Worm (Caenorhabditis elegans): ENCODE data around the gene gcy-34.
A peak's percentile ranks its signal among the peaks of the same experiment; 100 is the strongest.

The gcy-34 gene

DNA sequence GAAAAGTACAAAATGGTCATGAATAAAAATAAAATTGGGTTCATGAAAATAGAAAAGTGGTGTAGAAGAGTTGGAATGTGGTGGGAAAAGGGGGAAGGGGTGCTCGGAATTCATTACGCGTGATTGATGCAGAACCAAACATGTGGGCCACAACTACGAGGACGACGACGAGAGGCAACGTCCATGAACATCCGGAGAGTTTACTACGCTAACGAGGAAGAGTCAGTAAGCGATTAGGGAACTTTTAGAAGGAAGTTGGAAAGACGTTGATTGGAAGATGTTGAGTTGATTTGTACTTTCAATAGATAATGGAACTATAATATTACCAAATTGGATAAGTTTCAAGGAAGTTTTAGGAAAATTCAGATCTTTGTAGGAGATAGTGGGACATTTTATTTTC is 16.0 kb upstream of the gcy-34 start:
- TF ChIP-seq sma-3 (GFP tag; optimal IDR thresholded peaks at IDR 0.05) (no peak), ztf-4 (tag; optimal IDR thresholded peaks at IDR 0.05) (no peak), elt-3 (tag; optimal IDR thresholded peaks at IDR 0.05) (no peak), nhr-25 (tag; optimal IDR thresholded peaks at IDR 0.05) (no peak), ceh-16 (tag; optimal IDR thresholded peaks at IDR 0.05) (no peak), skn-1 (tag; optimal IDR thresholded peaks at IDR 0.05) (no peak), zag-1 (tag; optimal IDR thresholded peaks at IDR 0.05) (no peak)

DNA sequence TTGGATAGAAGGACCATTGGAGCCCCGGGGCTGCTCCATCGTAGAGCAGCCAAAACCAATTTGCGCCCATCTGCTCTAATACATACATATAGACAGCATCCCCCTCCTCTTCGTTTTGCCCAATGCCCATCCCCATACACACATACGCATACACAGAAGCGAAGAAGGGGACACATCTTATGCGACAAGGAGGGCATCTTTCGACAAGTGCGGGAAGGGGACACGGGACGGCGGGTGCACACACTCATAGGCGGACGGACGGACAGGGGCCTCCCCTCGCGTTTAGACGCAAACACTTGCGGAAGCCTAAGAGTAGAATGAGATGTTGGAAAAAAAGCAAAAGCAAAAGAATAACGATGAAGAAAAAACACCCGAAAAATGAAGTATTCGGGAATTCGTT is 10.7 kb upstream of the gcy-34 start:
- TF ChIP-seq nhr-129 (tag; optimal IDR thresholded peaks at IDR 0.05) (peak; percentile 17), Y55F3AM.14 (GFP tag; optimal IDR thresholded peaks at IDR 0.05) (peak; percentile 39), nhr-10 (tag; optimal IDR thresholded peaks at IDR 0.05) (no peak), zag-1 (tag; optimal IDR thresholded peaks at IDR 0.05) (peak; percentile 48)

ce11 chrV:13394968-13395367 is 9.3 kb upstream of the gcy-34 start:
- TF ChIP-seq gmeb-1 (tag; optimal IDR thresholded peaks at IDR 0.05) (no peak), fos-1 (tag; optimal IDR thresholded peaks at IDR 0.05) (no peak), nhr-11 (tag; optimal IDR thresholded peaks at IDR 0.05) (no peak), elt-3 (tag; optimal IDR thresholded peaks at IDR 0.05) (no peak), elt-1 (tag; optimal IDR thresholded peaks at IDR 0.05) (no peak)

ce11 chrV:13393333-13393803 is 7.7 kb upstream of the gcy-34 start:
- no peak for TF ChIP-seq mab-5 (tag; optimal IDR thresholded peaks at IDR 0.05)
- TF ChIP-seq blmp-1 (tag; optimal IDR thresholded peaks at IDR 0.05; ENCODE audit: insufficient read depth): no peak
- TF ChIP-seq nhr-12 (tag; optimal IDR thresholded peaks at IDR 0.05): no peak
- no peak for TF ChIP-seq nhr-77 (tag; optimal IDR thresholded peaks at IDR 0.05)
- no peak for TF ChIP-seq nhr-6 (tag; optimal IDR thresholded peaks at IDR 0.05)
- TF ChIP-seq mdl-1 (tag; optimal IDR thresholded peaks at IDR 0.05): no peak
- no peak for TF ChIP-seq sem-4 (tag; optimal IDR thresholded peaks at IDR 0.05)
- TF ChIP-seq nhr-23 (tag; optimal IDR thresholded peaks at IDR 0.05): no peak
- no peak for TF ChIP-seq alr-1 (tag; optimal IDR thresholded peaks at IDR 0.05)
- no peak for TF ChIP-seq mbf-1 (tag; optimal IDR thresholded peaks at IDR 0.05)
- TF ChIP-seq lsy-2 (tag; optimal IDR thresholded peaks at IDR 0.05): peak in 1 of 2 experiments; percentile 13
- TF ChIP-seq unc-55 (GFP tag; optimal IDR thresholded peaks at IDR 0.05): no peak
- no peak for TF ChIP-seq dmd-4 (tag; optimal IDR thresholded peaks at IDR 0.05)
- peak; percentile 31 for TF ChIP-seq C34F6.9 (tag; optimal IDR thresholded peaks at IDR 0.05)
- TF ChIP-seq F13H6.1 (tag; optimal IDR thresholded peaks at IDR 0.05): peak; percentile 72
- no peak for TF ChIP-seq nhr-11 (tag; optimal IDR thresholded peaks at IDR 0.05)
- TF ChIP-seq Y55F3AM.14 (GFP tag; optimal IDR thresholded peaks at IDR 0.05): peak; percentile 56
- no peak for TF ChIP-seq elt-1 (tag; optimal IDR thresholded peaks at IDR 0.05)
- TF ChIP-seq nhr-10 (tag; optimal IDR thresholded peaks at IDR 0.05): no peak
- no peak for TF ChIP-seq ztf-1 (GFP tag; conservative IDR thresholded peaks at IDR 0.05)
- peak; percentile 2 for TF ChIP-seq sma-9 (GFP tag; optimal IDR thresholded peaks at IDR 0.05)
- TF ChIP-seq sma-9 (tag; optimal IDR thresholded peaks at IDR 0.05): no peak
- peak; percentile 5 for TF ChIP-seq sma-3 (GFP tag; optimal IDR thresholded peaks at IDR 0.05)
- TF ChIP-seq lin-13 (GFP tag; optimal IDR thresholded peaks at IDR 0.05): no peak
- no peak for TF ChIP-seq egl-27 (tag; optimal IDR thresholded peaks at IDR 0.05)
- no peak for TF ChIP-seq unc-39 (tag; optimal IDR thresholded peaks at IDR 0.05)
- no peak for TF ChIP-seq ZK546.5 (tag; optimal IDR thresholded peaks at IDR 0.05)
- no peak for TF ChIP-seq aly-2 (tag; optimal IDR thresholded peaks at IDR 0.05)
- no peak for TF ChIP-seq ztf-11 (tag; optimal IDR thresholded peaks at IDR 0.05)
- TF ChIP-seq skn-1 (tag; optimal IDR thresholded peaks at IDR 0.05): no peak
- TF ChIP-seq snpc-4 (tag; optimal IDR thresholded peaks at IDR 0.05): no peak
- TF ChIP-seq peb-1 (tag; optimal IDR thresholded peaks at IDR 0.05): no peak
- no peak for TF ChIP-seq gmeb-1 (tag; optimal IDR thresholded peaks at IDR 0.05)
- peak; percentile 28 for TF ChIP-seq nhr-129 (tag; optimal IDR thresholded peaks at IDR 0.05)
- TF ChIP-seq elt-3 (tag; optimal IDR thresholded peaks at IDR 0.05): no peak
- TF ChIP-seq R02D3.7 (tag; optimal IDR thresholded peaks at IDR 0.05): no peak
- TF ChIP-seq ceh-82 (tag; optimal IDR thresholded peaks at IDR 0.05): no peak

All from whole organism, L2 larva.